Fruit fly (Drosophila melanogaster) whole organism, embryonic: ENCODE measurements around the gene CG7164.
A peak's percentile ranks its signal among the peaks of the same experiment; 100 is the strongest.

ENCODE experiments used
- ATbp ChIP-seq: fragments of 200-800 bp; sonication (Bioruptor generic); optimal IDR thresholded peaks from 2 replicates; lab custom pipeline; 2017; ENCODE audit warnings: missing biosample characterization, mild to moderate bottlenecking, missing genetic modification characterization, missing genetic modification reagents
- CG11504 ChIP-seq: fragments of 200-800 bp; sonication (Bioruptor generic); optimal IDR thresholded peaks from 3 replicates; lab custom pipeline; 2019; ENCODE audit warnings: missing biosample characterization, mild to moderate bottlenecking, missing genetic modification characterization, moderate library complexity
- CG12391 ChIP-seq: fragments of 200-800 bp; sonication (Bioruptor generic); optimal IDR thresholded peaks from 3 replicates; lab custom pipeline; 2018; ENCODE audit warnings: missing biosample characterization, mild to moderate bottlenecking, missing genetic modification characterization, moderate library complexity
- CG15269 ChIP-seq: fragments of 200-800 bp; sonication (Bioruptor generic); optimal IDR thresholded peaks from 2 replicates; lab custom pipeline; 2018; ENCODE audit warnings: missing biosample characterization, mild to moderate bottlenecking, missing genetic modification characterization, moderate library complexity
- CG17361 ChIP-seq: fragments of 200-800 bp; sonication (Bioruptor generic); IDR thresholded peaks from 3 replicates; pipeline ENCODE4 v1.3.6; 2022; ENCODE audit warnings: missing biosample characterization, missing genetic modification characterization
- CG2199 ChIP-seq: fragments of 200-800 bp; sonication (Bioruptor generic); IDR thresholded peaks from 3 replicates; pipeline ENCODE4 v1.3.6; 2022; ENCODE audit warnings: missing biosample characterization, missing genetic modification characterization
- CG31441 ChIP-seq: fragments of 200-800 bp; sonication (Bioruptor generic); IDR thresholded peaks from 2 replicates; pipeline ENCODE4 v1.3.6; 2022; ENCODE audit warnings: missing biosample characterization, missing genetic modification characterization
- CG7745 ChIP-seq: fragments of 200-800 bp; sonication (Bioruptor generic); optimal IDR thresholded peaks from 2 replicates; lab custom pipeline; 2018; ENCODE audit warnings: missing biosample characterization, mild to moderate bottlenecking, missing genetic modification characterization, moderate library complexity
- CG8388 ChIP-seq: fragments of 200-800 bp; sonication (Bioruptor generic); optimal IDR thresholded peaks from 2 replicates; lab custom pipeline; 2019; ENCODE audit warnings: missing biosample characterization, mild to moderate bottlenecking, missing genetic modification characterization, moderate library complexity
- CG8765 ChIP-seq: fragments of 200-800 bp; sonication (Bioruptor generic); IDR thresholded peaks from 2 replicates; pipeline ENCODE4 v1.3.6; 2022; ENCODE audit warnings: missing biosample characterization, missing genetic modification characterization
- CG9817 ChIP-seq: fragments of 200-800 bp; sonication (Bioruptor generic); optimal IDR thresholded peaks from 2 replicates; lab custom pipeline; 2018; ENCODE audit warnings: missing biosample characterization, mild to moderate bottlenecking, missing genetic modification characterization, moderate library complexity
- Doc3 ChIP-seq: fragments of 200-800 bp; sonication (Bioruptor generic); IDR thresholded peaks from 3 replicates; pipeline ENCODE4 v1.3.6; 2022; ENCODE audit warnings: missing biosample characterization, missing genetic modification characterization; ENCODE audit not compliant: partially characterized antibody
- Elba2 ChIP-seq: fragments of 200-800 bp; sonication (Bioruptor generic); optimal IDR thresholded peaks from 3 replicates; lab custom pipeline; 2016; ENCODE audit warnings: missing biosample characterization, missing genetic modification characterization
- HmgD ChIP-seq: fragments of 200-800 bp; sonication (Bioruptor generic); optimal IDR thresholded peaks from 3 replicates; lab custom pipeline; 2016; ENCODE audit warnings: missing biosample characterization, missing genetic modification characterization
- Hr51 ChIP-seq, 2 experiments: fragments of 200-800 bp; sonication (Bioruptor generic); optimal IDR thresholded peaks; 2 replicates in 1 of 2; 3 replicates in 1 of 2; lab custom pipeline; 2016 to 2018; ENCODE audit warnings: missing biosample characterization in 2 of 2, missing genetic modification characterization in 2 of 2, mild to moderate bottlenecking in 1 of 2, moderate library complexity in 1 of 2
- Hsf ChIP-seq: fragments of 200-800 bp; sonication (Bioruptor generic); optimal IDR thresholded peaks from 3 replicates; lab custom pipeline; 2016; ENCODE audit warnings: missing biosample characterization, missing genetic modification characterization
- Max ChIP-seq: fragments of 200-800 bp; sonication (Bioruptor generic); optimal IDR thresholded peaks from 2 replicates; lab custom pipeline; 2016; ENCODE audit warnings: missing biosample characterization, mild to moderate bottlenecking, missing genetic modification characterization
- Oli ChIP-seq: fragments of 200-800 bp; sonication (Bioruptor generic); optimal IDR thresholded peaks from 2 replicates; lab custom pipeline; 2018; ENCODE audit warnings: missing biosample characterization, mild to moderate bottlenecking, missing genetic modification characterization, moderate library complexity
- Ssrp ChIP-seq: fragments of 200-800 bp; sonication (Bioruptor generic); optimal IDR thresholded peaks from 2 replicates; lab custom pipeline; 2018; ENCODE audit warnings: missing biosample characterization, mild to moderate bottlenecking, missing genetic modification characterization, moderate library complexity
- Xbp1 ChIP-seq: fragments of 200-800 bp; sonication (Bioruptor generic); optimal IDR thresholded peaks from 3 replicates; lab custom pipeline; 2016; ENCODE audit warnings: missing biosample characterization, mild to moderate bottlenecking, missing genetic modification characterization
- az2 ChIP-seq: fragments of 200-800 bp; sonication (Bioruptor generic); optimal IDR thresholded peaks from 3 replicates; lab custom pipeline; 2016; ENCODE audit warnings: missing biosample characterization, missing genetic modification characterization
- bbx ChIP-seq: fragments of 200-800 bp; sonication (Bioruptor generic); IDR thresholded peaks from 2 replicates; pipeline ENCODE4 v1.3.6; 2022; ENCODE audit warnings: missing biosample characterization, missing genetic modification characterization; ENCODE audit not compliant: partially characterized antibody
- bigmax ChIP-seq: fragments of 200-800 bp; sonication (Bioruptor generic); optimal IDR thresholded peaks from 2 replicates; lab custom pipeline; 2018; ENCODE audit warnings: missing biosample characterization, mild to moderate bottlenecking, missing genetic modification characterization
- bowl ChIP-seq: fragments of 200-800 bp; sonication (Bioruptor generic); IDR thresholded peaks from 2 replicates; pipeline ENCODE4 v1.3.6; 2022; ENCODE audit warnings: missing biosample characterization, missing genetic modification characterization
- chif ChIP-seq, 2 experiments: fragments of 200-800 bp; sonication (Bioruptor generic); optimal IDR thresholded peaks; 3 replicates each; lab custom pipeline; 2016; ENCODE audit warnings: missing biosample characterization in 2 of 2, missing genetic modification characterization in 2 of 2
- dan ChIP-seq: fragments of 200-800 bp; sonication (Bioruptor generic); IDR thresholded peaks from 2 replicates; pipeline ENCODE4 v1.3.6; 2022; ENCODE audit warnings: missing biosample characterization, missing genetic modification characterization
- ems ChIP-seq: fragments of 200-800 bp; sonication (Bioruptor generic); optimal IDR thresholded peaks from 3 replicates; lab custom pipeline; 2016; ENCODE audit warnings: missing biosample characterization, missing genetic modification characterization
- fd96Cb ChIP-seq: fragments of 200-800 bp; sonication (Bioruptor generic); optimal IDR thresholded peaks from 2 replicates; lab custom pipeline; 2018; ENCODE audit warnings: missing biosample characterization, mild to moderate bottlenecking, missing genetic modification characterization, moderate library complexity
- gem ChIP-seq: fragments of 200-800 bp; sonication (Bioruptor generic); optimal IDR thresholded peaks from 2 replicates; lab custom pipeline; 2019; ENCODE audit warnings: missing biosample characterization, mild to moderate bottlenecking, missing genetic modification characterization, moderate library complexity
- grau ChIP-seq: fragments of 200-800 bp; optimal IDR thresholded peaks from 3 replicates; lab custom pipeline; 2019; ENCODE audit warnings: missing biosample characterization, mild to moderate bottlenecking, missing genetic modification characterization, moderate library complexity
- hkb ChIP-seq, 2 experiments: fragments of 200-800 bp in 1 of 2; fragments of >200 bp in 1 of 2; sonication (Bioruptor generic) in 1 of 2; IDR thresholded peaks in 1 of 2; optimal IDR thresholded peaks in 1 of 2; 2 replicates each; pipeline versions ENCODE4 v1.3.6 to Lab custom; 2017 to 2022; ENCODE audit warnings: missing biosample characterization in 1 of 2, missing genetic modification characterization in 1 of 2
- ind ChIP-seq: fragments of 200-800 bp; sonication (Bioruptor generic); optimal IDR thresholded peaks from 3 replicates; lab custom pipeline; 2016; ENCODE audit warnings: missing biosample characterization, missing genetic modification characterization
- lilli ChIP-seq: fragments of 200-800 bp; sonication (Bioruptor generic); optimal IDR thresholded peaks from 3 replicates; lab custom pipeline; 2016; ENCODE audit warnings: missing biosample characterization, missing genetic modification characterization
- lola ChIP-seq, 3 experiments: fragments of >200 bp in 2 of 3; fragments of 200-800 bp in 1 of 3; sonication (Bioruptor generic) in 1 of 3; optimal IDR thresholded peaks; 2 replicates each; lab custom pipeline; 2017 to 2019; ENCODE audit warnings: missing biosample characterization in 3 of 3, missing genetic modification characterization in 3 of 3, mild to moderate bottlenecking in 1 of 3, moderate library complexity in 1 of 3
- nmo ChIP-seq: fragments of 200-800 bp; sonication (Bioruptor generic); optimal IDR thresholded peaks from 2 replicates; lab custom pipeline; 2018; ENCODE audit warnings: missing biosample characterization, mild to moderate bottlenecking, missing genetic modification characterization, moderate library complexity
- pan ChIP-seq, 4 experiments: fragments of >200 bp in 3 of 4; fragments of 200-800 bp in 1 of 4; sonication (Bioruptor generic) in 1 of 4; optimal IDR thresholded peaks in 3 of 4; IDR thresholded peaks in 1 of 4; 2 replicates each; pipeline versions ENCODE4 v1.3.6 to Lab custom; 2017 to 2022; ENCODE audit warnings: missing biosample characterization in 2 of 4, missing genetic modification characterization in 2 of 4, mixed read lengths in 1 of 4
- phol ChIP-seq: fragments of 200-800 bp; sonication (Bioruptor generic); optimal IDR thresholded peaks from 3 replicates; lab custom pipeline; 2018; ENCODE audit warnings: missing biosample characterization, mild to moderate bottlenecking, missing genetic modification characterization, moderate library complexity
- rib ChIP-seq: fragments of 200-800 bp; sonication (Bioruptor generic); IDR thresholded peaks from 2 replicates; pipeline ENCODE4 v1.3.6; 2022; ENCODE audit warnings: missing biosample characterization, missing genetic modification characterization
- row ChIP-seq: fragments of 200-800 bp; sonication (Bioruptor generic); IDR thresholded peaks from 3 replicates; pipeline ENCODE4 v1.3.6; 2022; ENCODE audit warnings: missing biosample characterization, missing genetic modification characterization
- sc ChIP-seq, 3 experiments: fragments of >200 bp in 2 of 3; fragments of 200-800 bp in 1 of 3; sonication (Bioruptor generic) in 1 of 3; optimal IDR thresholded peaks; 2 replicates in 2 of 3; 3 replicates in 1 of 3; lab custom pipeline; 2017; ENCODE audit warnings: mild to moderate bottlenecking in 1 of 3, missing biosample characterization in 1 of 3, missing genetic modification characterization in 1 of 3, missing genetic modification reagents in 1 of 3
- sens ChIP-seq: fragments of 200-800 bp; sonication (Bioruptor generic); peaks from one replicate; lab custom pipeline; 2016; ENCODE audit warnings: missing biosample characterization, missing genetic modification characterization
- sim ChIP-seq: fragments of 200-800 bp; sonication (Bioruptor generic); IDR thresholded peaks from 2 replicates; pipeline ENCODE4 v1.3.6; 2022; ENCODE audit warnings: missing biosample characterization, missing genetic modification characterization
- slbo ChIP-seq: fragments of 200-800 bp; sonication (Bioruptor generic); IDR thresholded peaks from 2 replicates; pipeline ENCODE4 v1.3.6; 2022; ENCODE audit warnings: missing biosample characterization, missing genetic modification characterization
- tin ChIP-seq: fragments of 200-800 bp; sonication (Bioruptor generic); optimal IDR thresholded peaks from 3 replicates; lab custom pipeline; 2016; ENCODE audit warnings: missing biosample characterization, missing genetic modification characterization
- twi ChIP-seq: fragments of 200-800 bp; optimal IDR thresholded peaks from 2 replicates; lab custom pipeline; 2019; ENCODE audit warnings: missing biosample characterization, mild to moderate bottlenecking, missing genetic modification characterization, moderate library complexity
- z ChIP-seq: fragments of 200-800 bp; sonication (Bioruptor generic); IDR thresholded peaks from 3 replicates; pipeline ENCODE4 v1.3.6; 2022; ENCODE audit warnings: missing biosample characterization, missing genetic modification characterization

The CG7164 gene

dm6 chr2L:7812555-7813339, 31.5 kb downstream of the CG7164 start:
- TF ChIP-seq CG17361 (GFP tag; lab: Robert Waterston, UW) (peak; percentile 39; the same call in 1 of the 3 replicates), Ssrp (tag; lab: Kevin White, UChicago) (peak; percentile 18), slbo (GFP tag; lab: Robert Waterston, UW) (peak; percentile 10; the same call in 1 of the 2 replicates), grau (tag; lab: Kevin White, UChicago) (peak; percentile 56), CG31441 (0 out of 2 replicates have a peak, but pooled peaks have one; percentile 10), CG2199 (GFP tag; lab: Robert Waterston, UW) (peak; percentile 77; the same call in 2 of the 3 replicates), az2 (peak; percentile 13), ems (GFP tag; lab: Kevin White, UChicago) (no peak), lilli (GFP tag; lab: Kevin White, UChicago) (peak; percentile 18), fd96Cb (tag; lab: Kevin White, UChicago) (no peak), lola (GFP tag; optimal IDR thresholded peaks at IDR 0.05; lab: Kevin White, UChicago) (peak in 1 of 3 experiments; percentile 9), ind (GFP tag; lab: Kevin White, UChicago) (peak; percentile 8), phol (tag; lab: Kevin White, UChicago) (peak; percentile 42), gem (tag; lab: Kevin White, UChicago) (peak; percentile 49), z (no peak), tin (GFP tag; lab: Kevin White, UChicago) (peak; percentile 7), CG8388 (GFP tag; lab: Kevin White, UChicago) (peak; percentile 33), CG15269 (peak; percentile 36), Max (GFP tag; lab: Kevin White, UChicago) (no peak), pan (optimal IDR thresholded peaks at IDR 0.05; lab: Kevin White, UChicago) (no peak), pan (GFP tag; optimal IDR thresholded peaks at IDR 0.05 in 1 of 2, IDR thresholded peaks at IDR 0.05 in 1 of 2) (no peak), bigmax (GFP tag; lab: Kevin White, UChicago) (no peak), ATbp (peak; percentile 29), sens (GFP tag; lab: Kevin White, UChicago) (peak; percentile 69), CG12391 (peak; percentile 32), twi (peak; percentile 99), HmgD (GFP tag; lab: Kevin White, UChicago) (no peak), Oli (tag; lab: Kevin White, UChicago) (peak; percentile 17), rib (GFP tag; lab: Robert Waterston, UW) (no peak), Elba2 (GFP tag; lab: Kevin White, UChicago) (no peak), row (GFP tag; lab: Robert Waterston, UW) (peak; percentile 37), hkb (optimal IDR thresholded peaks at IDR 0.05; lab: Kevin White, UChicago) (no peak), hkb (GFP tag; IDR thresholded peaks at IDR 0.05; lab: Robert Waterston, UW) (peak; percentile 28; the same call in 1 of the 2 replicates), CG7745 (tag; lab: Kevin White, UChicago) (no peak), Xbp1 (peak; percentile 27), bowl (GFP tag; lab: Robert Waterston, UW) (no peak), CG9817 (tag; lab: Kevin White, UChicago) (peak; percentile 2), Hsf (GFP tag; lab: Kevin White, UChicago) (peak; percentile 6), Doc3 (GFP tag; lab: Robert Waterston, UW) (no peak), chif (GFP tag; optimal IDR thresholded peaks at IDR 0.05; lab: Kevin White, UChicago) (no peak), Hr51 (GFP tag; optimal IDR thresholded peaks at IDR 0.05; lab: Kevin White, UChicago) (peak in 1 of 2 experiments; percentile 34), CG11504 (tag; lab: Kevin White, UChicago) (peak; percentile 62), nmo (GFP tag; lab: Kevin White, UChicago) (peak; percentile 1), CG8765 (GFP tag; lab: Robert Waterston, UW) (no peak), sc (optimal IDR thresholded peaks at IDR 0.05; lab: Kevin White, UChicago) (no peak), sc (GFP tag; optimal IDR thresholded peaks at IDR 0.05; lab: Kevin White, UChicago) (peak; percentile 11), sim (no peak), bbx (GFP tag; lab: Robert Waterston, UW) (no peak), dan (GFP tag; lab: Robert Waterston, UW) (no peak)
